Worm (Caenorhabditis elegans): Measurements from ENCODE around the gene C18E9.2.

ce11 chrII:9013341-9013740, 48.5 kb downstream of the C18E9.2 start:
- TF ChIP-seq ceh-36 (tag; optimal IDR thresholded peaks at IDR 0.05) (no peak), tbx-11 (GFP tag; IDR thresholded peaks at IDR 0.05) (no peak), ama-1 (optimal IDR thresholded peaks at IDR 0.05) (no peak), hmbx-1 (tag; optimal IDR thresholded peaks at IDR 0.05) (no peak)
